Worm (Caenorhabditis elegans) whole organism, L2 larva: ENCODE measurements around the gene Y51H4A.938.
A peak's percentile ranks its signal among the peaks of the same experiment; 100 is the strongest.

ENCODE experiments used
- C34F6.9 ChIP-seq: fragments of 150-350 bp; optimal IDR thresholded peaks from 2 replicates; lab custom pipeline; 2014; ENCODE audit warnings: missing biosample characterization, missing genetic modification characterization
- F13H6.1 ChIP-seq: sonication (generic microtip); optimal IDR thresholded peaks from 2 replicates; lab custom pipeline; 2016; ENCODE audit warnings: missing genetic modification characterization, missing compliant biosample characterization
- R02D3.7 ChIP-seq: fragments of 150-350 bp; optimal IDR thresholded peaks from 2 replicates; lab custom pipeline; 2014; ENCODE audit warnings: missing biosample characterization, missing genetic modification characterization
- Y55F3AM.14 ChIP-seq: fragments of 200-800 bp; sonication (Bioruptor generic); optimal IDR thresholded peaks from 2 replicates; lab custom pipeline; 2018; ENCODE audit warnings: mild to moderate bottlenecking, missing genetic modification characterization, missing compliant biosample characterization
- ZK546.5 ChIP-seq: sonication (generic microtip); optimal IDR thresholded peaks from 2 replicates; lab custom pipeline; 2017; ENCODE audit warnings: missing biosample characterization, missing genetic modification characterization
- alr-1 ChIP-seq: fragments of 150-350 bp; optimal IDR thresholded peaks from 2 replicates; lab custom pipeline; 2014; ENCODE audit warnings: missing biosample characterization, missing genetic modification characterization
- aly-2 ChIP-seq: fragments of 150-350 bp; optimal IDR thresholded peaks from 2 replicates; lab custom pipeline; 2014; ENCODE audit warnings: missing biosample characterization, missing genetic modification characterization
- ama-1 ChIP-seq: fragments of 150-350 bp; optimal IDR thresholded peaks from 2 replicates; lab custom pipeline; 2018; ENCODE audit warnings: inconsistent platforms
- blmp-1 ChIP-seq: sonication (generic microtip); optimal IDR thresholded peaks from 2 replicates; lab custom pipeline; 2017; ENCODE audit warnings: missing genetic modification characterization, mild to moderate bottlenecking, missing compliant biosample characterization, antibody characterized with exemption, moderate library complexity; ENCODE audit not compliant: insufficient read depth
- ceh-16 ChIP-seq: fragments of 150-350 bp; optimal IDR thresholded peaks from 2 replicates; lab custom pipeline; 2014; ENCODE audit warnings: missing biosample characterization, missing genetic modification characterization
- ceh-82 ChIP-seq: fragments of 150-350 bp; optimal IDR thresholded peaks from 2 replicates; lab custom pipeline; 2014; ENCODE audit warnings: missing biosample characterization, missing genetic modification characterization
- crh-2 ChIP-seq: sonication (generic microtip); optimal IDR thresholded peaks from 2 replicates; lab custom pipeline; 2017; ENCODE audit warnings: missing biosample characterization, missing genetic modification characterization
- dmd-4 ChIP-seq: sonication (generic microtip); optimal IDR thresholded peaks from 2 replicates; lab custom pipeline; 2017; ENCODE audit warnings: missing biosample characterization, missing genetic modification characterization
- egl-27 ChIP-seq: sonication (generic microtip); optimal IDR thresholded peaks from 3 replicates; lab custom pipeline; 2017; ENCODE audit warnings: missing biosample characterization, missing genetic modification reagents, missing genetic modification characterization
- elt-3 ChIP-seq: sonication (generic microtip); optimal IDR thresholded peaks from 2 replicates; lab custom pipeline; 2017; ENCODE audit warnings: missing biosample characterization, missing genetic modification characterization
- fos-1 ChIP-seq: fragments of 150-350 bp; optimal IDR thresholded peaks from 2 replicates; lab custom pipeline; 2014; ENCODE audit warnings: missing biosample characterization, missing genetic modification characterization
- gmeb-1 ChIP-seq: fragments of 150-350 bp; optimal IDR thresholded peaks from 2 replicates; lab custom pipeline; 2014; ENCODE audit warnings: missing biosample characterization, missing genetic modification characterization
- lin-11 ChIP-seq: fragments of 150-350 bp; sonication (generic microtip); optimal IDR thresholded peaks from 2 replicates; lab custom pipeline; 2014; ENCODE audit warnings: missing biosample characterization, missing genetic modification characterization, inconsistent platforms, mixed read lengths
- lin-13 ChIP-seq: fragments of 150-350 bp; optimal IDR thresholded peaks from 2 replicates; lab custom pipeline; 2014; ENCODE audit warnings: missing biosample characterization, missing genetic modification reagents, missing genetic modification characterization
- lin-39 ChIP-seq: fragments of 150-350 bp; optimal IDR thresholded peaks from 2 replicates; lab custom pipeline; 2014; ENCODE audit warnings: missing biosample characterization, missing genetic modification reagents, missing genetic modification characterization
- lsy-2 ChIP-seq, 2 experiments: fragments of 150-350 bp in 1 of 2; sonication (generic microtip) in 1 of 2; optimal IDR thresholded peaks; 2 replicates each; lab custom pipeline; 2014 to 2017; ENCODE audit warnings: missing biosample characterization in 2 of 2, missing genetic modification characterization in 2 of 2
- mab-5 ChIP-seq: fragments of 150-350 bp; optimal IDR thresholded peaks from 2 replicates; lab custom pipeline; 2014; ENCODE audit warnings: missing biosample characterization, missing genetic modification characterization
- mbf-1 ChIP-seq: sonication (generic microtip); optimal IDR thresholded peaks from 2 replicates; lab custom pipeline; 2017; ENCODE audit warnings: missing biosample characterization, missing genetic modification characterization
- mdl-1 ChIP-seq, 2 experiments: fragments of 150-350 bp in 1 of 2; sonication (generic microtip) in 1 of 2; optimal IDR thresholded peaks; 2 replicates each; lab custom pipeline; 2017; ENCODE audit warnings: missing biosample characterization in 2 of 2, missing genetic modification characterization in 2 of 2
- nhr-10 ChIP-seq: sonication (generic microtip); optimal IDR thresholded peaks from 2 replicates; lab custom pipeline; 2017; ENCODE audit warnings: missing biosample characterization, missing genetic modification characterization
- nhr-11 ChIP-seq: fragments of 150-350 bp; optimal IDR thresholded peaks from 2 replicates; lab custom pipeline; 2014; ENCODE audit warnings: missing biosample characterization, missing genetic modification characterization
- nhr-12 ChIP-seq: fragments of 150-350 bp; optimal IDR thresholded peaks from 2 replicates; lab custom pipeline; 2014; ENCODE audit warnings: missing biosample characterization, missing genetic modification characterization
- nhr-129 ChIP-seq: fragments of 150-350 bp; optimal IDR thresholded peaks from 2 replicates; lab custom pipeline; 2014; ENCODE audit warnings: missing biosample characterization, missing genetic modification characterization
- nhr-21 ChIP-seq: fragments of 150-350 bp; optimal IDR thresholded peaks from 2 replicates; lab custom pipeline; 2014; ENCODE audit warnings: missing biosample characterization, missing genetic modification characterization
- nhr-77 ChIP-seq: fragments of 150-350 bp; optimal IDR thresholded peaks from 2 replicates; lab custom pipeline; 2014; ENCODE audit warnings: missing biosample characterization, missing genetic modification characterization
- peb-1 ChIP-seq: fragments of 150-350 bp; optimal IDR thresholded peaks from 2 replicates; lab custom pipeline; 2014; ENCODE audit warnings: missing biosample characterization, missing genetic modification characterization
- sem-4 ChIP-seq: fragments of 150-350 bp; optimal IDR thresholded peaks from 2 replicates; lab custom pipeline; 2014; ENCODE audit warnings: missing biosample characterization, missing genetic modification reagents, missing genetic modification characterization
- skn-1 ChIP-seq: sonication (generic microtip); optimal IDR thresholded peaks from 2 replicates; lab custom pipeline; 2017; ENCODE audit warnings: missing biosample characterization, missing genetic modification characterization
- snpc-4 ChIP-seq: fragments of 150-350 bp; optimal IDR thresholded peaks from 2 replicates; lab custom pipeline; 2014; ENCODE audit warnings: missing biosample characterization, missing genetic modification characterization
- unc-39 ChIP-seq: fragments of 150-350 bp; optimal IDR thresholded peaks from 2 replicates; lab custom pipeline; 2014; ENCODE audit warnings: missing biosample characterization, missing genetic modification characterization
- unc-55 ChIP-seq: fragments of 150-350 bp; sonication (generic microtip); optimal IDR thresholded peaks from 3 replicates; lab custom pipeline; 2014; ENCODE audit warnings: missing biosample characterization, missing genetic modification reagents, missing genetic modification characterization
- ztf-1 ChIP-seq: fragments of 200-800 bp; sonication (Bioruptor generic); conservative IDR thresholded peaks from 2 replicates; pipeline ENCODE4 v1.3.6; 2022; ENCODE audit warnings: missing genetic modification characterization, missing compliant biosample characterization
- ztf-11 ChIP-seq: sonication (generic microtip); optimal IDR thresholded peaks from 2 replicates; lab custom pipeline; 2017; ENCODE audit warnings: missing biosample characterization, missing genetic modification characterization

The Y51H4A.938 gene

ce11 chrIV:16477169-16477568 is 3.8 kb upstream of the Y51H4A.938 start, which contains the start of gene Y51H4A.1:
Y51H4A.1 (minus strand) TSS chrIV:16477295.
- no peak for TF ChIP-seq ztf-1 (GFP tag; lab: Robert Waterston, UW)
- TF ChIP-seq unc-55 (GFP tag; lab: Kevin White, UChicago): peak; percentile 19

DNA sequence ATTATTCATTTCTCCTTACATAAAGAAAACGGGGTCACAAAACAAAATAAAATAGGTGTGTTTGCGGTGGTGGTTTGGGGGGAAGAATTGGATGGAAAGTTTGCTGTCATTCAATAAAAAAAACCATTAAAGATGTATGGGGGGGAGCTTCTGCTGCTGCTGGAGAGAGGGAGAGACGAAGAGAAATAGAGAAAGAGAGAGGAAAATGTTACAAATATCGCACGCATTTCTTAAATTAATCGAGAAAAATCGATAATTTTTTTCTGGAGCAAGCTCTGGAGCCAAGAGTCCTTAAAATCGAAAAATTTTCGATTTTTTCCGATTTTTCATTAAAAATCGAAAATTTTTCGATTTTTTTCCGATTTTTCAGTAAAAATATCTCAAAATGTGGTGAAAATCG is 1.8 kb downstream of the Y51H4A.938 start:
- no peak for TF ChIP-seq mbf-1 (tag; lab: Kevin White, UChicago)
- TF ChIP-seq elt-3 (tag; lab: Kevin White, UChicago): no peak
- TF ChIP-seq nhr-21 (tag; lab: Kevin White, UChicago): no peak
- no peak for TF ChIP-seq egl-27 (tag; lab: Kevin White, UChicago)
- no peak for TF ChIP-seq lin-11 (tag; lab: Kevin White, UChicago)
- no peak for TF ChIP-seq R02D3.7
- TF ChIP-seq nhr-77: no peak
- TF ChIP-seq gmeb-1 (tag; lab: Kevin White, UChicago): no peak
- no peak for TF ChIP-seq unc-39 (tag; lab: Kevin White, UChicago)
- no peak for TF ChIP-seq sem-4 (tag; lab: Kevin White, UChicago)
- TF ChIP-seq dmd-4 (tag; lab: Kevin White, UChicago): no peak
- TF ChIP-seq ceh-82 (tag; lab: Kevin White, UChicago): no peak
- TF ChIP-seq lsy-2 (tag; optimal IDR thresholded peaks at IDR 0.05; lab: Kevin White, UChicago): no peak
- no peak for TF ChIP-seq lin-39 (tag; lab: Kevin White, UChicago)
- TF ChIP-seq mab-5 (tag; lab: Kevin White, UChicago): no peak
- TF ChIP-seq blmp-1 (tag; lab: Kevin White, UChicago): no peak
- TF ChIP-seq skn-1 (tag; lab: Kevin White, UChicago): no peak

- no peak for TF ChIP-seq alr-1 (tag; lab: Kevin White, UChicago)
- TF ChIP-seq nhr-21 (tag; lab: Kevin White, UChicago): no peak
- no peak for TF ChIP-seq ceh-16
- no peak for TF ChIP-seq lin-13 (GFP tag; lab: Kevin White, UChicago)
- TF ChIP-seq unc-39 (tag; lab: Kevin White, UChicago): no peak
- TF ChIP-seq nhr-129: no peak
- TF ChIP-seq elt-3 (tag; lab: Kevin White, UChicago): no peak
- no peak for TF ChIP-seq snpc-4 (tag; lab: Kevin White, UChicago)
Measured at ce11 chrIV:16483273-16484204, 2.6 kb downstream of the Y51H4A.938 start.

ce11 chrIV:16488921-16489320 is 7.9 kb downstream of the Y51H4A.938 start, which contains the start of gene rho-1:
rho-1 (minus strand) TSS chrIV:16489021.
- TF ChIP-seq lsy-2 (tag; optimal IDR thresholded peaks at IDR 0.05; lab: Kevin White, UChicago) (no peak), lin-13 (GFP tag; lab: Kevin White, UChicago) (no peak), ztf-1 (GFP tag; lab: Robert Waterston, UW) (no peak), ama-1 (lab: Kevin White, UChicago) (no peak), blmp-1 (tag; lab: Kevin White, UChicago) (no peak), dmd-4 (tag; lab: Kevin White, UChicago) (no peak), snpc-4 (tag; lab: Kevin White, UChicago) (no peak), nhr-77 (no peak), lin-11 (tag; lab: Kevin White, UChicago) (no peak), nhr-12 (tag; lab: Kevin White, UChicago) (no peak), mbf-1 (tag; lab: Kevin White, UChicago) (no peak), R02D3.7 (no peak), F13H6.1 (tag; lab: Kevin White, UChicago) (no peak), fos-1 (no peak), ceh-16 (no peak), nhr-10 (tag; lab: Kevin White, UChicago) (no peak), sem-4 (tag; lab: Kevin White, UChicago) (no peak), gmeb-1 (tag; lab: Kevin White, UChicago) (no peak)

DNA sequence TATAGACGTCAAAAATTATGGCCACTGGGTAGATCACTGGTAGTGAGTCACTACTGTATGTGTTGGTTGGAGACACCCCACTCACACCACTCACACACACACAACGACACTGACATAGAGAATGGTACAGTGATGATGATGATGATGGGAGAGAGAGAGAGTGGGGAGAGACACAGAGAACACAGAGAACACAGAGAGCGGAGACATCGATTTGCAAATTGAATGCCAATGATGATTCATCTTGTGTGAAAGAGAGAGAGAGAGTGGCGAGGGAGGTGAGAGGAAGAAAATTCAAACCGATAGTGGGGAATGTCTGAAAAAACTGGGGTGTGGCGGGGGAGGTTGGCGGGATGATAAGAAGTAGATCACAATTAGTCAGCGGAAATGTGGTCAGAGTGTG is 9.0 kb downstream of the Y51H4A.938 start:
- TF ChIP-seq unc-55 (GFP tag; lab: Kevin White, UChicago) (no peak), lin-39 (tag; lab: Kevin White, UChicago) (no peak), peb-1 (no peak), ZK546.5 (tag; lab: Kevin White, UChicago) (no peak), ama-1 (lab: Kevin White, UChicago) (no peak), gmeb-1 (tag; lab: Kevin White, UChicago) (no peak), skn-1 (tag; lab: Kevin White, UChicago) (no peak), F13H6.1 (tag; lab: Kevin White, UChicago) (peak; percentile 37), mab-5 (tag; lab: Kevin White, UChicago) (no peak), lsy-2 (tag; optimal IDR thresholded peaks at IDR 0.05; lab: Kevin White, UChicago) (peak in 1 of 2 experiments; percentile 43), mdl-1 (tag; optimal IDR thresholded peaks at IDR 0.05; lab: Kevin White, UChicago) (no peak), nhr-11 (tag; lab: Kevin White, UChicago) (no peak), aly-2 (no peak), dmd-4 (tag; lab: Kevin White, UChicago) (no peak), R02D3.7 (no peak), lin-13 (GFP tag; lab: Kevin White, UChicago) (peak; percentile 58), lin-11 (tag; lab: Kevin White, UChicago) (no peak), nhr-12 (tag; lab: Kevin White, UChicago) (no peak), blmp-1 (tag; lab: Kevin White, UChicago) (peak; percentile 47), ztf-1 (GFP tag; lab: Robert Waterston, UW) (no peak), unc-39 (tag; lab: Kevin White, UChicago) (no peak), Y55F3AM.14 (no peak), mbf-1 (tag; lab: Kevin White, UChicago) (no peak), C34F6.9 (tag; lab: Kevin White, UChicago) (peak; percentile 42), nhr-77 (no peak), ztf-11 (tag; lab: Kevin White, UChicago) (no peak), crh-2 (tag; lab: Kevin White, UChicago) (peak; percentile 64)
